Fruit fly (Drosophila melanogaster): Measurements from ENCODE around the gene Culd.

Gene Culd

DNA sequence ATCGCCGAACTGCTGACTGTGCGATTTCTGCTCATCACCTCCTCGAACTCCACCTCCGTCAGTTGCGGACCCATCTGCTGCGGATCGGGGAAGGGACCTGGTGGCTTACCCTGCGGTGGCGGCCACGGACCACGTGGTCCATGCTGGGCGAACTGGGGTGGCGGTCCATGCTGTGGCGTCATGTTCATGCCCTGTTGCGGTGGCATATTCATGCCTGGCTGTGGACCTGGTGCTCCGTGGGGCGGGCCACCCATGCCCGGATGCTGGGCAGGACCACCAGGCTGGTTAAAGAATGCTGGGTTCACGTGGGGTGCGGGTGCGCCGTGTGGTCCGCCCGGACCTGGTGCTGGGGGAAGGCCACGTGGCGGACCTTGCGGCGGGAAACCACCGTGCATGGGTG, 43.8 kb downstream of the Culd start:
- no peak for TF ChIP-seq CrebA (GFP tag; optimal IDR thresholded peaks at IDR 0.05; ENCODE audit: borderline replicate concordance)
- no peak for TF ChIP-seq ey (GFP tag; optimal IDR thresholded peaks at IDR 0.05)
- no peak for TF ChIP-seq woc (GFP tag; optimal IDR thresholded peaks at IDR 0.05)
- TF ChIP-seq fru (GFP tag; optimal IDR thresholded peaks at IDR 0.05): no peak
- no peak for TF ChIP-seq Hr83 (GFP tag; optimal IDR thresholded peaks at IDR 0.05; ENCODE audit: poor library complexity, severe bottlenecking)
- no peak for TF ChIP-seq foxo (GFP tag; optimal IDR thresholded peaks at IDR 0.05)
- TF ChIP-seq Hnf4 (GFP tag; optimal IDR thresholded peaks at IDR 0.05): no peak
- TF ChIP-seq Vsx2 (GFP tag; optimal IDR thresholded peaks at IDR 0.05; ENCODE audit: partially characterized antibody): no peak
- TF ChIP-seq GATAd (GFP tag; optimal IDR thresholded peaks at IDR 0.05): no peak
- no peak for TF ChIP-seq usp (GFP tag; optimal IDR thresholded peaks at IDR 0.05)
- no peak for TF ChIP-seq Jra (GFP tag; optimal IDR thresholded peaks at IDR 0.05)
- TF ChIP-seq pan (optimal IDR thresholded peaks at IDR 0.05): no peak

DNA sequence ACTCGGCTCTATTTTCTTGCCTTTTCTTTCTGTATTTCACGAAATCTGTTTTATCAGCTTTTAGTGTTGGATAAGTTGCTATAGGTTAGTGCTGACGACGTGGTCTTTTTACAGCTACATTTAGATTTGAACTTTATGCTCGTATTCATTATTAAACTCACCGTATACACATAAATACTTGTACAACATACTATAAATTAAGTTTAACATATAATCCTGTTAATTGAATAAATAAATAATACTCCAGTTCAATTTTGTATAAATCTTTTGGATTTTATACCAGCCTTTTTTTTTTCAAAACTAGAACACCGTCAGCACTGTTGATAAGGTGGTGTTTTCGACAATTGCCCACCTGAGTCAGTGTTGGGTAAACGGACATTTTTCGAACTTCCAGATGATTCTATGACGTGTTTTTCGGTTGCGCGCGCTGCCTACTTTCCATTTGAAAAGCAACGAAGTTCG, 47.2 kb downstream of the Culd start, which contains the start of gene BI-1:
TSS of gene BI-1 (minus strand) at position 51 of the 462 bp plus-strand sequence.
- TF ChIP-seq Dif (GFP tag; optimal IDR thresholded peaks at IDR 0.05; ENCODE audit: partially characterized antibody) (no peak), CG9705 (GFP tag; optimal IDR thresholded peaks at IDR 0.05) (peak; percentile 69), sage (GFP tag; optimal IDR thresholded peaks at IDR 0.05) (peak; percentile 7), Sp1 (GFP tag; optimal IDR thresholded peaks at IDR 0.05) (peak; percentile 79), dl (GFP tag; optimal IDR thresholded peaks at IDR 0.05; ENCODE audit: insufficient read depth in 1 of 2, partially characterized antibody in 2 of 2) (no peak), ey (GFP tag; optimal IDR thresholded peaks at IDR 0.05) (peak; percentile 25), fru (GFP tag; optimal IDR thresholded peaks at IDR 0.05) (peak; percentile 84), rgr (GFP tag; optimal IDR thresholded peaks at IDR 0.05) (peak; percentile 78), h (GFP tag; optimal IDR thresholded peaks at IDR 0.05) (peak; percentile 80), Jra (GFP tag; optimal IDR thresholded peaks at IDR 0.05) (peak; percentile 63), Rel (GFP tag; optimal IDR thresholded peaks at IDR 0.05) (no peak), Rel (tag; optimal IDR thresholded peaks at IDR 0.05) (peak; percentile 56), foxo (GFP tag; optimal IDR thresholded peaks at IDR 0.05) (peak in 1 of 2 experiments; percentile 83), sv (GFP tag; optimal IDR thresholded peaks at IDR 0.05) (peak; percentile 29), usp (GFP tag; optimal IDR thresholded peaks at IDR 0.05) (no peak), woc (GFP tag; optimal IDR thresholded peaks at IDR 0.05) (peak; percentile 86), OdsH (GFP tag; optimal IDR thresholded peaks at IDR 0.05) (peak; percentile 44), dsf (GFP tag; optimal IDR thresholded peaks at IDR 0.05; ENCODE audit: borderline replicate concordance) (peak; percentile 21), CG32264 (GFP tag; optimal IDR thresholded peaks at IDR 0.05) (no peak), psq (GFP tag; optimal IDR thresholded peaks at IDR 0.05) (peak; percentile 75), brk (GFP tag; optimal IDR thresholded peaks at IDR 0.05) (peak; percentile 64), Dfd (GFP tag; optimal IDR thresholded peaks at IDR 0.05) (no peak), br (GFP tag; optimal IDR thresholded peaks at IDR 0.05) (peak; percentile 69), Hr78 (GFP tag; optimal IDR thresholded peaks at IDR 0.05) (no peak), Hnf4 (GFP tag; optimal IDR thresholded peaks at IDR 0.05) (peak; percentile 68), Myc (optimal IDR thresholded peaks at IDR 0.05) (peak; percentile 99), pan (optimal IDR thresholded peaks at IDR 0.05) (no peak), lola (GFP tag; optimal IDR thresholded peaks at IDR 0.05) (no peak), HLH106 (tag; optimal IDR thresholded peaks at IDR 0.05) (peak; percentile 79), GATAd (GFP tag; optimal IDR thresholded peaks at IDR 0.05) (no peak)

DNA sequence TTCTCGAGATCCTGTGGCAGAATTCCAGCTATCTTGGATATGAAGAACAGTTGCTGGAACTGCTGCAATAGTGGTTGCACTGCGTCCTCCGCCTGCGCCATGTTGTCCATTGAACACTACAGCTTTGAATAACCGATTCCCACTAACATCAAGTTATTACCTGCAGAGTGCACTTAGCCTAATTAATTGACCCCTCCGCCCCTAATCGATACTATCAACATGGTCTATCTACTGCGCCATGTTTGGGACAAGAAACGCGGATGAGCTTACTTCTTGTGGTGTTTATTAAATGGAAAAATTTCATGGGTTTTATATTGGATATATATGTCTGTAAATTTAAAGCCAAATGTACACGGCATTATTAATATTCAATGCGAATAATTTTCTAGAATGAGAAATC, 49.2 kb downstream of the Culd start, which contains the start of gene Gr66a:
TSS of gene Gr66a (minus strand) at position 101 of the 400 bp plus-strand sequence.
- TF ChIP-seq usp (GFP tag; optimal IDR thresholded peaks at IDR 0.05): no peak
- TF ChIP-seq Dif (GFP tag; optimal IDR thresholded peaks at IDR 0.05; ENCODE audit: partially characterized antibody): no peak
- no peak for TF ChIP-seq sv (GFP tag; optimal IDR thresholded peaks at IDR 0.05)
- TF ChIP-seq fru (GFP tag; optimal IDR thresholded peaks at IDR 0.05): no peak
- TF ChIP-seq Hnf4 (GFP tag; optimal IDR thresholded peaks at IDR 0.05): no peak
- TF ChIP-seq dsf (GFP tag; optimal IDR thresholded peaks at IDR 0.05; ENCODE audit: borderline replicate concordance): no peak

DNA sequence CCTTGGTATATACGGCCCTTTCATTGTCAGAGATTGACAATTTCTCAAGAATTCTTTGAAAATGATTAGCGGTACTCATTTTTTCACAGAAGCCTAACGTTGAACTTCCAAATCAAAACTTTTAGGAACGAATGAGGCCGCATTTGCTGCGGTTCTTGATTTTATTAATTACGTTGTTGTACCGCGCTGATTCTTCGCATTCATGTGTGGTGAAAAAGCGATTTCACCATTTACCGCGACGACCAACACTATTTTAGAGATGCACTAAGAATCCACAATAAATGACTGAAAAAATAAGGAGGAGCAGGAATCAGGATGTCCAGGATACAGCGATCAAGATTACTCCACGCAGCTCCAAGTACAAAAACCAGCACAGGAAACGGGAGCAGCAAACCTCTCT, 52.2 kb downstream of the Culd start, which contains the start of the genes CG7194 and Sbp2:
TSS of gene CG7194 (minus strand) at position 148 of the 400 bp plus-strand sequence.
TSS of gene Sbp2 (plus strand) at position 246 of the 400 bp plus-strand sequence.
- TF ChIP-seq psq (GFP tag; optimal IDR thresholded peaks at IDR 0.05) (peak; percentile 7), rgr (GFP tag; optimal IDR thresholded peaks at IDR 0.05) (peak; percentile 12), Myc (optimal IDR thresholded peaks at IDR 0.05) (peak; percentile 27), lola (GFP tag; optimal IDR thresholded peaks at IDR 0.05) (no peak)
